Fruit fly (Drosophila melanogaster) whole organism, larva: ENCODE measurements around the gene Myo28B1.

Experiments
- noc ChIP-seq: fragments of 200-800 bp; sonication (Bioruptor generic); optimal IDR thresholded peaks from 3 replicates; lab custom pipeline; 2019; ENCODE audit warnings: missing biosample characterization, mild to moderate bottlenecking, missing genetic modification characterization, moderate library complexity

Myo28B1 gene

dm6 chr2L:7665747-7666146 lies at the start of gene Myo28B1:
TSS of gene Myo28B1 (plus strand) at chr2L:7666047.
- no peak for TF ChIP-seq noc (tag; lab: Kevin White, UChicago)

dm6 chr2L:7616830-7617229 lies 49.0 kb upstream of the Myo28B1 start:
- TF ChIP-seq noc (tag; lab: Kevin White, UChicago) = no peak

dm6 chr2L:7618563-7618962 lies 47.3 kb upstream of the Myo28B1 start:
- no peak for TF ChIP-seq noc (tag; lab: Kevin White, UChicago)

- no peak for TF ChIP-seq noc (tag; lab: Kevin White, UChicago)
Measured at dm6 chr2L:7619234-7619633, 46.6 kb upstream of the Myo28B1 start.

dm6 chr2L:7621706-7622105 lies 44.1 kb upstream of the Myo28B1 start:
- TF ChIP-seq noc (tag; lab: Kevin White, UChicago) = no peak

- no peak for TF ChIP-seq noc (tag; lab: Kevin White, UChicago)
Measured at dm6 chr2L:7624096-7624843, 41.6 kb upstream of the Myo28B1 start.

- TF ChIP-seq noc (tag; lab: Kevin White, UChicago) = no peak
Measured at dm6 chr2L:7627474-7627873, 38.4 kb upstream of the Myo28B1 start.

- no peak for TF ChIP-seq noc (tag; lab: Kevin White, UChicago)
Measured at dm6 chr2L:7628382-7628965, 37.4 kb upstream of the Myo28B1 start.

- no peak for TF ChIP-seq noc (tag; lab: Kevin White, UChicago)
Measured at dm6 chr2L:7630673-7631072, 35.2 kb upstream of the Myo28B1 start.

dm6 chr2L:7632783-7633182 lies 33.1 kb upstream of the Myo28B1 start:
- no peak for TF ChIP-seq noc (tag; lab: Kevin White, UChicago)

- no peak for TF ChIP-seq noc (tag; lab: Kevin White, UChicago)
Measured at dm6 chr2L:7635156-7635555, 30.7 kb upstream of the Myo28B1 start.

- no peak for TF ChIP-seq noc (tag; lab: Kevin White, UChicago)
Measured at dm6 chr2L:7641606-7642190, 24.1 kb upstream of the Myo28B1 start.

dm6 chr2L:7659561-7659960 lies 6.3 kb upstream of the Myo28B1 start:
- TF ChIP-seq noc (tag; lab: Kevin White, UChicago) = no peak

- no peak for TF ChIP-seq noc (tag; lab: Kevin White, UChicago)
Measured at dm6 chr2L:7660087-7660486, 5.8 kb upstream of the Myo28B1 start.

- TF ChIP-seq noc (tag; lab: Kevin White, UChicago) = no peak
Measured at dm6 chr2L:7675028-7675749, 9.3 kb downstream of the Myo28B1 start, which contains the start of gene Slob. TSS of gene Slob (minus strand) at chr2L:7675078.

- no peak for TF ChIP-seq noc (tag; lab: Kevin White, UChicago)
Measured at dm6 chr2L:7675754-7676178, 9.9 kb downstream of the Myo28B1 start.
